Worm (Caenorhabditis elegans): ENCODE data around the gene C29F9.12.

DNA sequence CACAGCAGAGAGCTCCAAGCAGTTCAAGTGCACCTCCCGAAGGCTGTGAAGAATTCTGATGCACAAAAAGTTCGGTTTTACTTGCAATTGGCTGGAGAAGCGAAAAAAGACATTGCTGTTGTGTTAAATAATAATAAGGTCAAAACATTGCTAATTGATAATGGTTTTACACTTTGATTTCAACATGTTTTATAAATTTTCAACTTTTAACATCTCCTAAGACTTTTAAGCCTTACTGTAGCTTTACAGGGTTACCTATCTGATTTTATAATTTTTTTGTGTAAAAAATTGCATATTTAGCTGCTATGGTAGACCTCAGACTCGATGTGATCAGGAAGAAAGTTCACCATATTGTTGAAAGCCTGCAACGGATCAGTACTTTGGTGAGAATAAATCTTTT lies 12.4 kb upstream of the C29F9.12 start, which contains the start of gene pals-25:
- TF ChIP-seq jun-1 (tag; optimal IDR thresholded peaks at IDR 0.05) (no peak), zag-1 (tag; optimal IDR thresholded peaks at IDR 0.05) (no peak), unc-62 (GFP tag; optimal IDR thresholded peaks at IDR 0.05) (no peak), sox-4 (tag; optimal IDR thresholded peaks at IDR 0.05) (no peak), ztf-4 (tag; optimal IDR thresholded peaks at IDR 0.05) (no peak), elt-3 (tag; optimal IDR thresholded peaks at IDR 0.05) (no peak), nhr-12 (tag; optimal IDR thresholded peaks at IDR 0.05) (no peak), ztf-11 (tag; optimal IDR thresholded peaks at IDR 0.05) (no peak), nhr-237 (tag; optimal IDR thresholded peaks at IDR 0.05) (no peak), ama-1 (optimal IDR thresholded peaks at IDR 0.05) (no peak), sup-37 (GFP tag; optimal IDR thresholded peaks at IDR 0.05) (no peak), egl-27 (tag; optimal IDR thresholded peaks at IDR 0.05) (no peak)

Data from whole organism, L1 larva.